Worm (Caenorhabditis elegans) whole organism, L4 larva: ENCODE results near the gene dhhc-1.
A peak's percentile ranks its signal among the peaks of the same experiment; 100 is the strongest.

Source experiments
- F26F4.8 ChIP-seq: fragments of 200-800 bp; sonication (Bioruptor generic); conservative IDR thresholded peaks from 2 replicates; pipeline ENCODE4 v1.3.6; 2022; ENCODE audit warnings: missing genetic modification characterization, missing compliant biosample characterization
- R02D3.7 ChIP-seq: fragments of 150-350 bp; sonication (generic microtip); optimal IDR thresholded peaks from 3 replicates; lab custom pipeline; 2014; ENCODE audit warnings: missing biosample characterization, missing genetic modification characterization
- Y105C5A.15 ChIP-seq: fragments of 200-800 bp; sonication (Bioruptor generic); IDR thresholded peaks from 2 replicates; pipeline ENCODE4 v1.3.6; 2022; ENCODE audit warnings: missing genetic modification characterization, missing compliant biosample characterization
- aha-1 ChIP-seq: fragments of 150-350 bp; peaks from one replicate; lab custom pipeline; 2014; ENCODE audit warnings: missing biosample characterization, missing genetic modification characterization
- attf-4 ChIP-seq: sonication (generic microtip); optimal IDR thresholded peaks from 3 replicates; lab custom pipeline; 2017; ENCODE audit warnings: missing biosample characterization, missing genetic modification characterization
- ceh-20 ChIP-seq: fragments of 200-800 bp; sonication (Bioruptor generic); IDR thresholded peaks from 2 replicates; pipeline ENCODE4 v1.3.6; 2022; ENCODE audit warnings: missing genetic modification reagents, missing genetic modification characterization, missing compliant biosample characterization
- ceh-32 ChIP-seq: sonication (generic microtip); optimal IDR thresholded peaks from 2 replicates; lab custom pipeline; 2016; ENCODE audit warnings: mild to moderate bottlenecking, missing genetic modification characterization, missing compliant biosample characterization; ENCODE audit not compliant: poor library complexity
- ceh-62 ChIP-seq: sonication (generic microtip); optimal IDR thresholded peaks from 2 replicates; lab custom pipeline; 2017; ENCODE audit warnings: missing biosample characterization, missing genetic modification characterization
- ces-1 ChIP-seq: fragments of 150-350 bp; sonication (generic microtip); optimal IDR thresholded peaks from 4 replicates; lab custom pipeline; 2014; ENCODE audit warnings: missing biosample characterization, missing genetic modification reagents, missing genetic modification characterization
- daf-16 ChIP-seq, 3 experiments: sonication (generic microtip); optimal IDR thresholded peaks; 2 replicates each; lab custom pipeline; 2016 to 2017; ENCODE audit warnings: missing genetic modification characterization in 3 of 3, missing genetic modification reagents in 3 of 3, mild to moderate bottlenecking in 2 of 3, missing compliant biosample characterization in 2 of 3, missing biosample characterization in 1 of 3, moderate library complexity in 1 of 3
- daf-19 ChIP-seq: fragments of 200-800 bp; sonication (Bioruptor generic); conservative IDR thresholded peaks from 2 replicates; pipeline ENCODE4 v1.3.6; 2022; ENCODE audit warnings: missing genetic modification characterization, missing compliant biosample characterization
- dmd-8 ChIP-seq: fragments of 200-800 bp; sonication (Bioruptor generic); IDR thresholded peaks from 2 replicates; pipeline ENCODE4 v1.3.6; 2022; ENCODE audit warnings: missing genetic modification characterization, missing compliant biosample characterization
- dpl-1 ChIP-seq: fragments of 150-350 bp; optimal IDR thresholded peaks from 2 replicates; lab custom pipeline; 2014; ENCODE audit warnings: missing biosample characterization, missing genetic modification reagents, missing genetic modification characterization
- duxl-1 ChIP-seq: sonication (generic microtip); optimal IDR thresholded peaks from 2 replicates; lab custom pipeline; 2016; ENCODE audit warnings: mild to moderate bottlenecking, missing genetic modification characterization, moderate library complexity, missing compliant biosample characterization; ENCODE audit not compliant: poor library complexity
- egl-43 ChIP-seq: fragments of 200-800 bp; sonication (Bioruptor generic); IDR thresholded peaks from 2 replicates; pipeline ENCODE4 v1.3.6; 2022; ENCODE audit warnings: missing genetic modification reagents, missing genetic modification characterization, missing compliant biosample characterization
- lin-1 ChIP-seq: fragments of 200-800 bp; sonication (Bioruptor generic); IDR thresholded peaks from 2 replicates; pipeline ENCODE4 v1.3.6; 2022; ENCODE audit warnings: missing genetic modification reagents, missing genetic modification characterization, missing compliant biosample characterization
- lin-29 ChIP-seq: fragments of 200-800 bp; sonication (Bioruptor generic); IDR thresholded peaks from 2 replicates; pipeline ENCODE4 v1.3.6; 2022; ENCODE audit warnings: missing genetic modification reagents, missing genetic modification characterization, missing compliant biosample characterization
- lin-39 ChIP-seq: fragments of 150-350 bp; optimal IDR thresholded peaks from 2 replicates; lab custom pipeline; 2014; ENCODE audit warnings: missing biosample characterization, missing genetic modification reagents, missing genetic modification characterization
- lsy-2 ChIP-seq, 2 experiments: fragments of 150-350 bp in 1 of 2; sonication (generic microtip) in 1 of 2; optimal IDR thresholded peaks; 2 replicates each; lab custom pipeline; 2014 to 2017; ENCODE audit warnings: missing biosample characterization in 2 of 2, missing genetic modification characterization in 2 of 2
- madf-5 ChIP-seq, 2 experiments: fragments of 200-800 bp; sonication (Bioruptor generic); IDR thresholded peaks; 2 replicates each; pipeline ENCODE4 v1.3.6; 2022; ENCODE audit warnings: missing compliant biosample characterization in 2 of 2, missing genetic modification characterization in 2 of 2
- nhr-111 ChIP-seq: fragments of 200-800 bp; sonication (Bioruptor generic); optimal IDR thresholded peaks from 2 replicates; lab custom pipeline; 2018; ENCODE audit warnings: mild to moderate bottlenecking, missing genetic modification characterization, missing compliant biosample characterization
- nhr-25 ChIP-seq: sonication (generic microtip); optimal IDR thresholded peaks from 2 replicates; lab custom pipeline; 2017; ENCODE audit warnings: missing genetic modification characterization, mild to moderate bottlenecking, missing compliant biosample characterization, antibody characterized with exemption, moderate library complexity, borderline replicate concordance; ENCODE audit not compliant: insufficient read depth
- nhr-41 ChIP-seq: fragments of 200-800 bp; sonication (Bioruptor generic); IDR thresholded peaks from 2 replicates; pipeline ENCODE4 v1.3.6; 2022; ENCODE audit warnings: missing genetic modification reagents, missing genetic modification characterization, missing compliant biosample characterization
- nhr-77 ChIP-seq: fragments of 150-350 bp; optimal IDR thresholded peaks from 2 replicates; lab custom pipeline; 2014; ENCODE audit warnings: missing biosample characterization, missing genetic modification characterization
- php-3 ChIP-seq: fragments of 200-800 bp; sonication (Bioruptor generic); IDR thresholded peaks from 2 replicates; pipeline ENCODE4 v1.3.6; 2022; ENCODE audit warnings: missing genetic modification reagents, missing genetic modification characterization, missing compliant biosample characterization
- pqm-1 ChIP-seq: sonication (generic microtip); optimal IDR thresholded peaks from 2 replicates; lab custom pipeline; 2017; ENCODE audit warnings: missing biosample characterization, missing genetic modification characterization
- saeg-2 ChIP-seq: fragments of 200-800 bp; sonication (Bioruptor generic); IDR thresholded peaks from 2 replicates; pipeline ENCODE4 v1.3.6; 2022; ENCODE audit warnings: missing genetic modification reagents, missing genetic modification characterization, missing compliant biosample characterization
- skn-1 ChIP-seq: fragments of 150-350 bp; optimal IDR thresholded peaks from 2 replicates; lab custom pipeline; 2014; ENCODE audit warnings: missing biosample characterization, missing genetic modification characterization
- snpc-4 ChIP-seq: fragments of 150-350 bp; optimal IDR thresholded peaks from 2 replicates; lab custom pipeline; 2014; ENCODE audit warnings: missing biosample characterization, missing genetic modification characterization
- tag-97 ChIP-seq: fragments of 200-800 bp; sonication (Bioruptor generic); IDR thresholded peaks from 2 replicates; pipeline ENCODE4 v1.3.6; 2022; ENCODE audit warnings: missing genetic modification characterization, missing compliant biosample characterization
- tra-1 ChIP-seq: fragments of 200-800 bp; sonication (Bioruptor generic); IDR thresholded peaks from 2 replicates; pipeline ENCODE4 v1.3.6; 2022; ENCODE audit warnings: missing genetic modification reagents, missing genetic modification characterization, missing compliant biosample characterization
- unc-62 ChIP-seq, 3 experiments: fragments of 150-350 bp in 1 of 3; sonication (generic microtip); optimal IDR thresholded peaks in 2 of 3; peaks in 1 of 3; 1 replicate in 1 of 3; 2 replicates in 2 of 3; lab custom pipeline; 2014 to 2017; ENCODE audit warnings: missing biosample characterization in 3 of 3, missing genetic modification characterization in 3 of 3, missing genetic modification reagents in 3 of 3, missing genotype in 1 of 3

dhhc-1 gene

DNA sequence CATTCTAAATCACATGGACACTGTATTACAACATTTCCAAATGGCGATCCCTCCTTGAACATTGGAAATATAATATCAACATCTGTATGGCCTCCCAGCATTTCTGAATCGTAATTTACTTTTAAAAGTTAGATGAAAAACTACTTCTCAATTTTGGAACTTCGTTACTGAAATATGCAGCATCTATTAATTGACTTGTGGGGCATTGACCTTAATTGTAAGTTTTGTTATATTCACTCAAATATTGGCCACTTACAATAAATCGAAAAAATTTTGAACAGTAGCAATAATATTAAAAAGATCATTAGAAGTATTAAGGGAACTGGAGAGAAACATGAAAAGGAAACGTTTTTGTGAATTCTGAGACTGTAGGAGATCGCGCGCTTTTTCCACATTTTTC is 31.0 kb downstream of the dhhc-1 start, which contains the start of gene mam-6:
Gene mam-6 (minus strand): TSS at position 101 of the 400 bp plus-strand sequence.
- no peak for TF ChIP-seq tag-97 (GFP tag; lab: Robert Waterston, UW)
- TF ChIP-seq lin-39 (tag; lab: Kevin White, UChicago): no peak
- no peak for TF ChIP-seq saeg-2 (GFP tag; lab: Robert Waterston, UW)
- no peak for TF ChIP-seq ceh-62 (tag; lab: Kevin White, UChicago)
- no peak for TF ChIP-seq nhr-41 (GFP tag; lab: Robert Waterston, UW)
- no peak for TF ChIP-seq nhr-77 (tag; lab: Kevin White, UChicago)
- TF ChIP-seq lin-1 (GFP tag; lab: Robert Waterston, UW): no peak
- no peak for TF ChIP-seq madf-5 (GFP tag; IDR thresholded peaks at IDR 0.05; lab: Robert Waterston, UW)
- TF ChIP-seq dpl-1: no peak
- TF ChIP-seq, all 104 proteins: peak for 0

DNA sequence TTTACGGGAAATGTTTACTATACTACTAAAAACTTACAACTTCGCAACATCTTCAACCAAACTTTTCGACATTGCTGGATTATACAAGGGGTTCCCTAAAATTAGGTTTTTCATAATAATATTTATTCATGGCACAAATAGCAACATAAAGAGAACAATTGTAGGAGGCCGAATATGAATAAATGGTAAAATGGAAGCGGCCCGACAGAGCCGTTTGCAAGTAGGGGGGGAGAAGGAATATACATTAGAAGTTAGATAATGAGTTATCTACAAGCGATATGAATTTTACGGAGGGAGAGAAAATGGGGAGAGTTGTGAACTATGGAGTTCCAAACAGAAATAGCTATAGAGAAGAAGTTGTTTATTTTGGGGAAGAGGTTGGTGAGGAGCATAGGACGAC is 39.9 kb downstream of the dhhc-1 start, which contains the start of gene fbxa-96:
Gene fbxa-96 (minus strand): TSS at position 101 of the 400 bp plus-strand sequence.
- TF ChIP-seq aha-1 (tag; lab: Kevin White, UChicago) (peak; percentile 9), attf-4 (tag; lab: Kevin White, UChicago) (no peak)
- TF ChIP-seq, all 104 proteins: peak for 1

DNA sequence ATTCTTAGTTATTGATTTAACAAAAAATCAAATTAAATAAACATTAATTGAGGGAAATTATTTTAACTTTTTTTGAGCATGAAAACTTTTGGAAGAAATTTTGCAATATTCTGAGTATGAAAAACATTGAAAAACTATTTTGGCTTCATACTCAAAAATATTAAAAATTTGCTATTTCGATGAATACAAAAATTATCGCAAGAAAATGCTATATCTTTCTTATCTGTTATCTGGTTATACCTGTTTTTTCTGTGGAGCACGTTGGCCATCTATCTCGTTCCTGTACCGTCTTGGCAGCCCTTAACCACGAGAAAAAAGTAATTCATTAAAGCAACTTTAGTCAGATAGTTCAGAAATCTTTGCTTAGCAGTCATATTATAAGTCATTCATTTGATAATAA is 42.3 kb downstream of the dhhc-1 start:
- no peak for TF ChIP-seq nhr-41 (GFP tag; lab: Robert Waterston, UW)
- TF ChIP-seq lsy-2 (tag; optimal IDR thresholded peaks at IDR 0.05; lab: Kevin White, UChicago): no peak
- no peak for TF ChIP-seq egl-43 (GFP tag; lab: Robert Waterston, UW)
- no peak for TF ChIP-seq madf-5 (GFP tag; IDR thresholded peaks at IDR 0.05; lab: Robert Waterston, UW)
- no peak for TF ChIP-seq pqm-1 (tag; lab: Kevin White, UChicago)
- no peak for TF ChIP-seq ceh-20
- no peak for TF ChIP-seq tag-97 (GFP tag; lab: Robert Waterston, UW)
- no peak for TF ChIP-seq Y105C5A.15 (GFP tag; lab: Robert Waterston, UW)
- no peak for TF ChIP-seq duxl-1 (tag; lab: Kevin White, UChicago)
- no peak for TF ChIP-seq R02D3.7
- peak; percentile 97 for TF ChIP-seq aha-1 (tag; lab: Kevin White, UChicago)
- TF ChIP-seq unc-62 (GFP tag; optimal IDR thresholded peaks at IDR 0.05 in 1 of 2; lab: Kevin White, UChicago): peak in 1 of 2 experiments; percentile 14
- no peak for TF ChIP-seq unc-62 (tag; optimal IDR thresholded peaks at IDR 0.05; lab: Kevin White, UChicago)
- no peak for TF ChIP-seq php-3 (GFP tag; lab: Robert Waterston, UW)
- no peak for TF ChIP-seq dmd-8 (GFP tag; lab: Robert Waterston, UW)
- TF ChIP-seq lin-39 (tag; lab: Kevin White, UChicago): no peak
- TF ChIP-seq daf-19 (GFP tag; lab: Robert Waterston, UW): no peak
- TF ChIP-seq skn-1: no peak

DNA sequence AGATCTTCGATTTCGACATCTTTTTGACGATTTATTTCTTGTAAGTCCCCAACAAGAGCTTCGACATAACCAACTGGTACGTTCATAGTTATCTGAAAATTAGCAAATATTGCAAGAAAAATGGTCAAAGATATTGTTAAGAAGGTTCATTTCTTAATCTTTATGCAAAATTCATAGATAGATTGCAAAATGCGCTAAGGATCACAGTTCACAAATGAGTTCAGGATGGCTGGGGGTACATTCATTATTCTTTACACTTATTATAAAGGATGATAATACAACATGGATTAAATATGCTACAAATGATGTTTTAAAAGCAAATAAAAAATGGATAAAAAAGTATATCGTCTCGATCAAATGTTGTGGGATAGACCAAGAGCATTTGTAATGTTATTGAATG is 43.5 kb downstream of the dhhc-1 start, which contains the start of gene H03G16.5:
Gene H03G16.5 (minus strand): TSS at position 101 of the 400 bp plus-strand sequence.
- TF ChIP-seq ces-1 (GFP tag; lab: Kevin White, UChicago) (no peak), nhr-25 (tag; lab: Kevin White, UChicago) (no peak), ceh-32 (no peak), tra-1 (GFP tag; lab: Robert Waterston, UW) (no peak), lin-1 (GFP tag; lab: Robert Waterston, UW) (no peak), F26F4.8 (GFP tag; lab: Robert Waterston, UW) (no peak), daf-16 (GFP tag; optimal IDR thresholded peaks at IDR 0.05; lab: Kevin White, UChicago) (no peak), daf-16 (tag; optimal IDR thresholded peaks at IDR 0.05; lab: Kevin White, UChicago) (no peak), nhr-111 (GFP tag; lab: Kevin White, UChicago) (no peak), snpc-4 (tag; lab: Kevin White, UChicago) (no peak), lin-29 (GFP tag; lab: Robert Waterston, UW) (no peak)
- TF ChIP-seq, all 104 proteins: peak for 0
